Fruit fly (Drosophila melanogaster) whole organism, embryonic: ENCODE data around the gene CG16798.

Experiments
- Bdp1 ChIP-seq: fragments of 200-800 bp; sonication (Bioruptor generic); optimal IDR thresholded peaks from 3 replicates; lab custom pipeline; 2016; ENCODE audit warnings: missing biosample characterization, missing genetic modification characterization
- Bteb2 ChIP-seq: fragments of 200-800 bp; sonication (Bioruptor generic); optimal IDR thresholded peaks from 2 replicates; lab custom pipeline; 2016; ENCODE audit warnings: missing biosample characterization, missing genetic modification characterization
- C15 ChIP-seq: fragments of 200-800 bp; sonication (Bioruptor generic); IDR thresholded peaks from 3 replicates; pipeline ENCODE4 v1.3.6; 2022; ENCODE audit warnings: missing biosample characterization, missing genetic modification characterization
- CG10366 ChIP-seq: fragments of 200-800 bp; sonication (Bioruptor generic); IDR thresholded peaks from 2 replicates; pipeline ENCODE4 v1.3.6; 2022; ENCODE audit warnings: missing biosample characterization, missing genetic modification characterization
- CG10543 ChIP-seq: fragments of 200-800 bp; sonication (Bioruptor generic); optimal IDR thresholded peaks from 3 replicates; lab custom pipeline; 2017; ENCODE audit warnings: missing biosample characterization, mild to moderate bottlenecking, missing genetic modification characterization, moderate library complexity
- CG14710 ChIP-seq: fragments of 200-800 bp; sonication (Bioruptor generic); optimal IDR thresholded peaks from 3 replicates; lab custom pipeline; 2019; ENCODE audit warnings: missing biosample characterization, mild to moderate bottlenecking, missing genetic modification characterization, moderate library complexity
- CG15269 ChIP-seq: fragments of 200-800 bp; sonication (Bioruptor generic); optimal IDR thresholded peaks from 2 replicates; lab custom pipeline; 2018; ENCODE audit warnings: missing biosample characterization, mild to moderate bottlenecking, missing genetic modification characterization, moderate library complexity
- CG15601 ChIP-seq: fragments of 200-800 bp; sonication (Bioruptor generic); optimal IDR thresholded peaks from 3 replicates; lab custom pipeline; 2019; ENCODE audit warnings: missing biosample characterization, mild to moderate bottlenecking, missing genetic modification characterization, moderate library complexity
- CG15696 ChIP-seq: fragments of 200-800 bp; sonication (Bioruptor generic); optimal IDR thresholded peaks from 2 replicates; lab custom pipeline; 2019; ENCODE audit warnings: missing biosample characterization, mild to moderate bottlenecking, missing genetic modification characterization, moderate library complexity
- CG1647 ChIP-seq: fragments of 200-800 bp; sonication (Bioruptor generic); optimal IDR thresholded peaks from 3 replicates; lab custom pipeline; 2016; ENCODE audit warnings: missing biosample characterization, missing genetic modification characterization
- CG17385 ChIP-seq: fragments of 200-800 bp; sonication (Bioruptor generic); optimal IDR thresholded peaks from 3 replicates; lab custom pipeline; 2018; ENCODE audit warnings: missing biosample characterization, mild to moderate bottlenecking, missing genetic modification characterization
- CG32532 ChIP-seq: fragments of 200-800 bp; sonication (Bioruptor generic); IDR thresholded peaks from 2 replicates; pipeline ENCODE4 v1.3.6; 2022; ENCODE audit warnings: missing biosample characterization, missing genetic modification characterization
- CG4360 ChIP-seq: fragments of 200-800 bp; sonication (Bioruptor generic); IDR thresholded peaks from 2 replicates; pipeline ENCODE4 v1.3.6; 2022; ENCODE audit warnings: missing biosample characterization, missing genetic modification characterization
- CG4730 ChIP-seq: fragments of 200-800 bp; sonication (Bioruptor generic); IDR thresholded peaks from 2 replicates; pipeline ENCODE4 v1.3.6; 2022; ENCODE audit warnings: missing biosample characterization, missing genetic modification characterization
- CG7556 ChIP-seq: fragments of 200-800 bp; sonication (Bioruptor generic); optimal IDR thresholded peaks from 2 replicates; lab custom pipeline; 2017; ENCODE audit warnings: missing biosample characterization, mild to moderate bottlenecking, missing genetic modification characterization
- CG7987 ChIP-seq: fragments of 200-800 bp; sonication (Bioruptor generic); optimal IDR thresholded peaks from 2 replicates; lab custom pipeline; 2018; ENCODE audit warnings: missing biosample characterization, mild to moderate bottlenecking, missing genetic modification characterization, moderate library complexity
- CG8944 ChIP-seq: fragments of 200-800 bp; sonication (Bioruptor generic); optimal IDR thresholded peaks from 3 replicates; lab custom pipeline; 2016; ENCODE audit warnings: missing biosample characterization, missing genetic modification characterization
- CG9215 ChIP-seq: fragments of 200-800 bp; sonication (Bioruptor generic); IDR thresholded peaks from 2 replicates; pipeline ENCODE4 v1.3.6; 2022; ENCODE audit warnings: missing biosample characterization, missing genetic modification characterization
- CG9876 ChIP-seq: fragments of 200-800 bp; sonication (Bioruptor generic); optimal IDR thresholded peaks from 2 replicates; lab custom pipeline; 2016; ENCODE audit warnings: missing biosample characterization, missing genetic modification characterization
- CHES-1-like ChIP-seq: fragments of 200-800 bp; sonication (Bioruptor generic); optimal IDR thresholded peaks from 2 replicates; lab custom pipeline; 2016; ENCODE audit warnings: missing biosample characterization, missing genetic modification characterization
- Ets97D ChIP-seq: fragments of 200-800 bp; sonication (Bioruptor generic); optimal IDR thresholded peaks from 3 replicates; lab custom pipeline; 2016; ENCODE audit warnings: missing biosample characterization, missing genetic modification characterization
- Fer3 ChIP-seq: fragments of 200-800 bp; sonication (Bioruptor generic); optimal IDR thresholded peaks from 2 replicates; lab custom pipeline; 2018; ENCODE audit warnings: missing biosample characterization, mild to moderate bottlenecking, missing genetic modification characterization, moderate library complexity
- Gsc ChIP-seq: fragments of 200-800 bp; sonication (Bioruptor generic); IDR thresholded peaks from 2 replicates; pipeline ENCODE4 v1.3.6; 2022; ENCODE audit warnings: missing biosample characterization, missing genetic modification characterization
- HmgD ChIP-seq: fragments of 200-800 bp; sonication (Bioruptor generic); optimal IDR thresholded peaks from 3 replicates; lab custom pipeline; 2016; ENCODE audit warnings: missing biosample characterization, missing genetic modification characterization
- Hmr ChIP-seq: fragments of 200-800 bp; sonication (Bioruptor generic); optimal IDR thresholded peaks from 3 replicates; lab custom pipeline; 2017; ENCODE audit warnings: mild to moderate bottlenecking, missing biosample characterization, missing genetic modification reagents, missing genetic modification characterization
- Lpt ChIP-seq: fragments of >200 bp; optimal IDR thresholded peaks from 2 replicates; lab custom pipeline; 2018; ENCODE audit warnings: missing biosample characterization, missing genetic modification characterization
- Max ChIP-seq: fragments of 200-800 bp; sonication (Bioruptor generic); optimal IDR thresholded peaks from 2 replicates; lab custom pipeline; 2016; ENCODE audit warnings: missing biosample characterization, mild to moderate bottlenecking, missing genetic modification characterization
- Mes4 ChIP-seq: fragments of 200-800 bp; sonication (Bioruptor generic); optimal IDR thresholded peaks from 2 replicates; lab custom pipeline; 2016; ENCODE audit warnings: missing biosample characterization, missing genetic modification characterization
- NK7.1 ChIP-seq: fragments of 200-800 bp; sonication (Bioruptor generic); optimal IDR thresholded peaks from 3 replicates; lab custom pipeline; 2016; ENCODE audit warnings: missing biosample characterization, missing genetic modification characterization
- Oaz ChIP-seq: fragments of 200-800 bp; sonication (Bioruptor generic); IDR thresholded peaks from 2 replicates; pipeline ENCODE4 v1.3.6; 2022; ENCODE audit warnings: missing biosample characterization, missing genetic modification characterization
- Sox100B ChIP-seq: fragments of 200-800 bp; sonication (Bioruptor generic); optimal IDR thresholded peaks from 3 replicates; lab custom pipeline; 2018; ENCODE audit warnings: missing biosample characterization, mild to moderate bottlenecking, missing genetic modification characterization
- ara ChIP-seq: fragments of 200-800 bp; sonication (Bioruptor generic); IDR thresholded peaks from 2 replicates; pipeline ENCODE4 v1.3.6; 2022; ENCODE audit warnings: missing biosample characterization, missing genetic modification characterization
- bsh ChIP-seq, 2 experiments: fragments of 200-800 bp; sonication (Bioruptor generic); optimal IDR thresholded peaks; 2 replicates each; lab custom pipeline; 2017 to 2018; ENCODE audit warnings: mild to moderate bottlenecking in 2 of 2, missing biosample characterization in 2 of 2, missing genetic modification characterization in 2 of 2, moderate library complexity in 1 of 2
- cg ChIP-seq: fragments of 200-800 bp; sonication (Bioruptor generic); optimal IDR thresholded peaks from 3 replicates; lab custom pipeline; 2019; ENCODE audit warnings: missing biosample characterization, mild to moderate bottlenecking, missing genetic modification characterization, moderate library complexity
- chn ChIP-seq: fragments of 200-800 bp; sonication (Bioruptor generic); optimal IDR thresholded peaks from 2 replicates; lab custom pipeline; 2016; ENCODE audit warnings: missing biosample characterization, missing genetic modification characterization
- cwo ChIP-seq: fragments of 200-800 bp; sonication (Bioruptor generic); optimal IDR thresholded peaks from 3 replicates; lab custom pipeline; 2017; ENCODE audit warnings: missing biosample characterization, missing genetic modification characterization, mild to moderate bottlenecking, moderate library complexity, missing genetic modification reagents
- disco-r ChIP-seq: fragments of 200-800 bp; sonication (Bioruptor generic); optimal IDR thresholded peaks from 2 replicates; lab custom pipeline; 2016; ENCODE audit warnings: missing biosample characterization, missing genetic modification characterization
- dmrt11E ChIP-seq: fragments of 200-800 bp; sonication (Bioruptor generic); optimal IDR thresholded peaks from 3 replicates; lab custom pipeline; 2018; ENCODE audit warnings: missing biosample characterization, mild to moderate bottlenecking, missing genetic modification characterization, moderate library complexity
- dysf ChIP-seq: fragments of 200-800 bp; sonication (Bioruptor generic); IDR thresholded peaks from 3 replicates; pipeline ENCODE4 v1.3.6; 2022; ENCODE audit warnings: missing biosample characterization, missing genetic modification characterization
- gem ChIP-seq: fragments of 200-800 bp; sonication (Bioruptor generic); optimal IDR thresholded peaks from 2 replicates; lab custom pipeline; 2019; ENCODE audit warnings: missing biosample characterization, mild to moderate bottlenecking, missing genetic modification characterization, moderate library complexity
- kni ChIP-seq: fragments of 200-800 bp; sonication (Bioruptor generic); optimal IDR thresholded peaks from 3 replicates; lab custom pipeline; 2017; ENCODE audit warnings: mild to moderate bottlenecking, missing biosample characterization, missing genetic modification reagents, missing genetic modification characterization
- knrl ChIP-seq: fragments of 200-800 bp; sonication (Bioruptor generic); IDR thresholded peaks from 3 replicates; pipeline ENCODE4 v1.3.6; 2022; ENCODE audit warnings: missing biosample characterization, missing genetic modification characterization; ENCODE audit not compliant: partially characterized antibody
- mirr ChIP-seq: fragments of 200-800 bp; sonication (Bioruptor generic); optimal IDR thresholded peaks from 3 replicates; lab custom pipeline; 2018; ENCODE audit warnings: missing biosample characterization, mild to moderate bottlenecking, missing genetic modification characterization
- nau ChIP-seq: fragments of 200-800 bp; sonication (Bioruptor generic); optimal IDR thresholded peaks from 3 replicates; lab custom pipeline; 2017; ENCODE audit warnings: missing biosample characterization, mild to moderate bottlenecking, missing genetic modification characterization, missing genetic modification reagents
- pfk ChIP-seq: fragments of 200-800 bp; sonication (Bioruptor generic); optimal IDR thresholded peaks from 2 replicates; lab custom pipeline; 2018; ENCODE audit warnings: missing biosample characterization, mild to moderate bottlenecking, missing genetic modification characterization, moderate library complexity
- pho ChIP-seq: fragments of 200-800 bp; sonication (Bioruptor generic); optimal IDR thresholded peaks from 2 replicates; lab custom pipeline; 2016; ENCODE audit warnings: missing biosample characterization, missing genetic modification characterization
- salm ChIP-seq: fragments of 200-800 bp; sonication (Bioruptor generic); optimal IDR thresholded peaks from 2 replicates; lab custom pipeline; 2018; ENCODE audit warnings: missing biosample characterization, mild to moderate bottlenecking, missing genetic modification characterization
- scrt ChIP-seq: fragments of 200-800 bp; sonication (Bioruptor generic); optimal IDR thresholded peaks from 2 replicates; lab custom pipeline; 2018; ENCODE audit warnings: missing biosample characterization, mild to moderate bottlenecking, missing genetic modification characterization, moderate library complexity
- sima ChIP-seq: fragments of 200-800 bp; sonication (Bioruptor generic); optimal IDR thresholded peaks from 2 replicates; lab custom pipeline; 2016; ENCODE audit warnings: missing biosample characterization, missing genetic modification characterization
- so ChIP-seq: fragments of 200-800 bp; sonication (Bioruptor generic); IDR thresholded peaks from 3 replicates; pipeline ENCODE4 v1.3.6; 2022; ENCODE audit warnings: missing biosample characterization, missing genetic modification characterization
- ssp ChIP-seq: fragments of 200-800 bp; sonication (Bioruptor generic); IDR thresholded peaks from 2 replicates; pipeline ENCODE4 v1.3.6; 2022; ENCODE audit warnings: missing biosample characterization, missing genetic modification characterization
- zen ChIP-seq: fragments of 200-800 bp; sonication (Bioruptor generic); optimal IDR thresholded peaks from 3 replicates; lab custom pipeline; 2018; ENCODE audit warnings: missing biosample characterization, mild to moderate bottlenecking, missing genetic modification characterization, moderate library complexity

Gene CG16798

DNA sequence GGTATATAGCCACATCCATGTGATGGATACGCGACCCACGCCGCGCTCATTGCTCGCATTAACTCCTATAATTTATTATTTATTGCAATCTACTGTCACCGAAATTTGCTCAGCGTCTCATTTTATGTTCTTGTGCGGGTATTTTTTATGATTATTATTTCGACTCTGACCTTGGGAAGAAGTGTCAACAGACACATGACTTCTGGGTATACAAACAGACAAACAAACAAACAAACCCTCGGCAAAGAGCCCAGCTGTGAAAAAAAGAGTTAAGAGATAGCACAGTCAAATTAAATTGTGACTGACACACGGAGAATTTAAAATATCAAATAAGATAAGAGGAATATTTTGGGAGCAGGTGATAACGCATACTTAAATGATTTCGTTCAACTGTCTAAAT is 7.8 kb upstream of the CG16798 start (continued):
- TF ChIP-seq knrl (no peak), Hmr (GFP tag; lab: Kevin White, UChicago) (peak; percentile 36), CG32532 (GFP tag; lab: Robert Waterston, UW) (no peak), gem (tag; lab: Kevin White, UChicago) (peak; percentile 31), CG9215 (no peak), cwo (peak; percentile 14), CG9876 (no peak), disco-r (GFP tag; lab: Kevin White, UChicago) (no peak), CG7556 (no peak), CG8944 (GFP tag; lab: Kevin White, UChicago) (no peak), Sox100B (GFP tag; lab: Kevin White, UChicago) (peak; percentile 35), Fer3 (peak; percentile 31), scrt (GFP tag; lab: Kevin White, UChicago) (peak; percentile 21), pfk (GFP tag; lab: Kevin White, UChicago) (no peak), CG14710 (tag; lab: Kevin White, UChicago) (no peak), ssp (GFP tag; lab: Robert Waterston, UW) (no peak), kni (GFP tag; lab: Kevin White, UChicago) (no peak), salm (tag; lab: Kevin White, UChicago) (peak; percentile 9), CG15269 (tag; lab: Kevin White, UChicago) (peak; percentile 33), so (GFP tag; lab: Robert Waterston, UW) (no peak), Max (GFP tag; lab: Kevin White, UChicago) (no peak), cg (GFP tag; lab: Kevin White, UChicago) (no peak), Oaz (no peak), Lpt (GFP tag; lab: Kevin White, UChicago) (no peak), bsh (GFP tag; optimal IDR thresholded peaks at IDR 0.05; lab: Kevin White, UChicago) (no peak), mirr (GFP tag; lab: Kevin White, UChicago) (peak; percentile 76), CG17385 (GFP tag; lab: Kevin White, UChicago) (peak; percentile 3), Mes4 (GFP tag; lab: Kevin White, UChicago) (no peak), sima (GFP tag; lab: Kevin White, UChicago) (no peak), Bteb2 (GFP tag; lab: Kevin White, UChicago) (peak; percentile 21), CHES-1-like (GFP tag; lab: Kevin White, UChicago) (no peak), Gsc (no peak), Ets97D (GFP tag; lab: Kevin White, UChicago) (no peak), dysf (GFP tag; lab: Robert Waterston, UW) (no peak), HmgD (GFP tag; lab: Kevin White, UChicago) (no peak), CG4360 (GFP tag; lab: Robert Waterston, UW) (no peak), Bdp1 (no peak), CG10543 (GFP tag; lab: Kevin White, UChicago) (peak; percentile 32), CG15696 (tag; lab: Kevin White, UChicago) (no peak), zen (no peak), CG1647 (GFP tag; lab: Kevin White, UChicago) (no peak), pho (GFP tag; lab: Kevin White, UChicago) (no peak), ara (GFP tag; lab: Robert Waterston, UW) (no peak), chn (GFP tag; lab: Kevin White, UChicago) (no peak), CG15601 (tag; lab: Kevin White, UChicago) (no peak), NK7.1 (GFP tag; lab: Kevin White, UChicago) (no peak), CG7987 (GFP tag; lab: Kevin White, UChicago) (peak; percentile 59), dmrt11E (tag; lab: Kevin White, UChicago) (no peak), CG10366 (GFP tag; lab: Robert Waterston, UW) (no peak), C15 (GFP tag; lab: Robert Waterston, UW) (no peak), CG4730 (no peak), nau (GFP tag; lab: Kevin White, UChicago) (peak; percentile 34)
